Fruit fly (Drosophila melanogaster) Kc167 (cell line): ENCODE data around the gene CG8119.

Experiments used
- Myc ChIP-seq: fragments of >200 bp; optimal IDR thresholded peaks from 2 replicates; lab custom pipeline; 2017; ENCODE audit warnings: missing external identifiers
- Sin3A ChIP-seq: fragments of >200 bp; optimal IDR thresholded peaks from 2 replicates; lab custom pipeline; 2018; ENCODE audit warnings: missing external identifiers
- h ChIP-seq: fragments of >200 bp; optimal IDR thresholded peaks from 3 replicates; lab custom pipeline; 2018; ENCODE audit warnings: missing external identifiers
- insv ChIP-seq: fragments of >200 bp; optimal IDR thresholded peaks from 3 replicates; lab custom pipeline; 2018; ENCODE audit warnings: missing external identifiers
- psq ChIP-seq: fragments of >200 bp; optimal IDR thresholded peaks from 2 replicates; lab custom pipeline; 2017; ENCODE audit warnings: missing external identifiers
- ttk ChIP-seq: sonication (Bioruptor generic); optimal IDR thresholded peaks from 2 replicates; lab custom pipeline; 2017; ENCODE audit warnings: missing external identifiers

The CG8119 gene

dm6 chrX:15674337-15674736 lies 12.0 kb downstream of the CG8119 start:
- TF ChIP-seq insv = no peak
- TF ChIP-seq ttk (lab: Kevin White, UChicago) = no peak
- TF ChIP-seq Sin3A = no peak
- TF ChIP-seq Myc (lab: Kevin White, UChicago) = no peak
- TF ChIP-seq psq (lab: Kevin White, UChicago) = no peak
- no peak for TF ChIP-seq h

- TF ChIP-seq Myc (lab: Kevin White, UChicago) = no peak
- no peak for TF ChIP-seq insv
- no peak for TF ChIP-seq psq (lab: Kevin White, UChicago)
- no peak for TF ChIP-seq Sin3A
- no peak for TF ChIP-seq ttk (lab: Kevin White, UChicago)
- TF ChIP-seq h = no peak
Observed at dm6 chrX:15675294-15675693, 12.9 kb downstream of the CG8119 start, which contains the start of gene CG12708. Gene CG12708 (plus strand): TSS chrX:15675476.

dm6 chrX:15684419-15684818 lies 22.0 kb downstream of the CG8119 start:
- TF ChIP-seq psq (lab: Kevin White, UChicago) (no peak), ttk (lab: Kevin White, UChicago) (no peak), Sin3A (no peak), h (no peak), Myc (lab: Kevin White, UChicago) (no peak), insv (no peak)

- TF ChIP-seq Sin3A = no peak
- TF ChIP-seq psq (lab: Kevin White, UChicago) = no peak
- no peak for TF ChIP-seq insv
- no peak for TF ChIP-seq ttk (lab: Kevin White, UChicago)
- no peak for TF ChIP-seq h
- no peak for TF ChIP-seq Myc (lab: Kevin White, UChicago)
Observed at dm6 chrX:15688757-15689156, 26.4 kb downstream of the CG8119 start, which contains the start of gene CG15599. Gene CG15599 (minus strand): TSS chrX:15688857.

- TF ChIP-seq insv = no peak
- no peak for TF ChIP-seq Sin3A
- TF ChIP-seq ttk (lab: Kevin White, UChicago) = no peak
- no peak for TF ChIP-seq psq (lab: Kevin White, UChicago)
- no peak for TF ChIP-seq Myc (lab: Kevin White, UChicago)
- TF ChIP-seq h = no peak
Observed at dm6 chrX:15696854-15697540, 34.6 kb downstream of the CG8119 start, which contains the start of gene CG8128. Gene CG8128 (plus strand): TSS chrX:15697494.

dm6 chrX:15697581-15698208 lies 35.3 kb downstream of the CG8119 start:
- no peak for TF ChIP-seq insv
- TF ChIP-seq psq (lab: Kevin White, UChicago) = no peak
- TF ChIP-seq ttk (lab: Kevin White, UChicago) = no peak
- no peak for TF ChIP-seq Myc (lab: Kevin White, UChicago)
- no peak for TF ChIP-seq Sin3A
- TF ChIP-seq h = no peak

dm6 chrX:15701047-15701446 lies 38.7 kb downstream of the CG8119 start, which contains the start of gene CG9240:
Gene CG9240 (minus strand): TSS chrX:15701259.
- TF ChIP-seq insv (no peak), Sin3A (no peak), Myc (lab: Kevin White, UChicago) (no peak), psq (lab: Kevin White, UChicago) (no peak), h (no peak)

DNA sequence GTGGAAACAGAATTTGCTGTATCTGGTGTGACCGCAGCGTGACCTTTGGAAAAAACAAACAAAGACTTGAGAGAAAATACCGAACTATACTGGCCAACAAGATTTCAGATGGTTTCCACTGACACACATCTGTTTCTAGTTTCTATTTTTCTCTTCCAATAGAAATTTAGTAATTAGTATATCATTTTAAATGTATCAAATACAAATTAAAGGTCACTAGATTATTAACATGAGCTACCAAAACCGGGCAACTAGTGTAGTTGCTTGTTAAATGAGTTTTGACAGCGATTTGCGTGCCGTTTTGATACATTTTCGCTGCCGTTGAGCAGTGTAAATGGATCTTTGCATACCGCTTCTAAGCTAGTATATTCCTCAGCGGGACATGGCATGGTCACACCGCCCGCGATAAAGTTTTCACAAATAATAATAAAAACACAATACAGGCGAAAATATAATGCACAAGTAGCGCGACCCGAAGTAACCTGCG lies 41.4 kb downstream of the CG8119 start, which contains the start of the genes Pis and Hap40:
Gene Pis, minus strand, starts transcription at position 51 of the 487 bp plus-strand sequence.
Gene Hap40, plus strand, starts transcription at position 406 of the 487 bp plus-strand sequence.
- TF ChIP-seq ttk (lab: Kevin White, UChicago) = no peak
- TF ChIP-seq h = no peak
- TF ChIP-seq insv = no peak
- no peak for TF ChIP-seq psq (lab: Kevin White, UChicago)
- TF ChIP-seq Sin3A = no peak
- TF ChIP-seq Myc (lab: Kevin White, UChicago) = no peak

DNA sequence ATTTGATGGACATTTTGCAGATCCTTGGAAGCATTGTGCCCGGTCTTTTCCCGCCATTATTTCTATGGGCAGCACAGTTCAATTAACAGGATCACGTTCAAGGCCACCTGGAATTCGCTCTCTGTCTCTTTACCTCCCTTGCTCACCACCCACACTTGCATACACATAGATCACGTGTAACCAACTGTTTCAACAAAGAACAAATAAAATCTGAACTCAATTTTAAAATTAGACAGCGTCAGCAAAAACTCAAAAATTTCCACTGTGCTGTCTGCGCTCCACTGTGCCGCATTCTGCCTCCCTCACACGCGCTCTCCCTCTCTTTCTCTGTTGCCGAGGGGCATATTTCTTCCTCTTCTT lies 47.2 kb downstream of the CG8119 start:
- no peak for TF ChIP-seq ttk (lab: Kevin White, UChicago)
- TF ChIP-seq insv = no peak
- no peak for TF ChIP-seq psq (lab: Kevin White, UChicago)
- no peak for TF ChIP-seq h
- no peak for TF ChIP-seq Myc (lab: Kevin White, UChicago)
- TF ChIP-seq Sin3A = no peak

- no peak for TF ChIP-seq Sin3A
- TF ChIP-seq ttk (lab: Kevin White, UChicago) = no peak
- TF ChIP-seq h = no peak
- TF ChIP-seq insv = no peak
- TF ChIP-seq psq (lab: Kevin White, UChicago) = no peak
- no peak for TF ChIP-seq Myc (lab: Kevin White, UChicago)
Observed at dm6 chrX:15709984-15710750, 47.8 kb downstream of the CG8119 start, which contains the start of the genes CG9281 and CG15601. Gene CG9281 (minus strand): TSS chrX:15710539. Gene CG15601 (plus strand): TSS chrX:15710647.

DNA sequence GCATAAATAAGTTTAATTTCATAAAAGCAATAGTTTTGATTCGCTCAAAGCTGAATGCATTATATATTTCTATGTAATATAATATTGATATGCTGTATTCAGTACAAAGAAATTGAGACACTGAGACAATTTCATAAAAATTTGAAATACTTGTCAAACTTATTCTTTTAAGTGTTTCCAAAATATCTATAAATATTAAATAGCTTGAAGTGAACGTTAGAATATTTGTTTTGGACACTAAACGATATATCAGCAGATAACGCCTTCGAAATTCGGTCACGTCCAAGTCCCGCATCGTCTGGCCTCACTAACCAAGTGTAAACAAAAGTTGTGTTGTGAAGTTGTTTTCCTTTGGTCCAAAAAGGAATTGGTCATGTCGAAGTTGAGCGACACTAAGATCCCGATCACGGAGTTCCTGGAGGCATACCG lies 48.4 kb downstream of the CG8119 start:
- TF ChIP-seq Sin3A (no peak), insv (no peak), ttk (lab: Kevin White, UChicago) (no peak), psq (lab: Kevin White, UChicago) (no peak), h (no peak), Myc (lab: Kevin White, UChicago) (no peak)

dm6 chrX:15712409-15712808 lies 50.0 kb downstream of the CG8119 start, which contains the start of gene HUWE1:
Gene HUWE1 (plus strand): TSS chrX:15712628.
- TF ChIP-seq ttk (lab: Kevin White, UChicago) = no peak
- TF ChIP-seq insv = no peak
- TF ChIP-seq Sin3A = no peak
- TF ChIP-seq h = no peak
- no peak for TF ChIP-seq psq (lab: Kevin White, UChicago)
- no peak for TF ChIP-seq Myc (lab: Kevin White, UChicago)
